Worm (Caenorhabditis elegans): ENCODE results near the gene gpa-4.

The gpa-4 gene

ce11 chrIV:378367-378766, 23.1 kb upstream of the gpa-4 start:
- TF ChIP-seq hlh-30 (tag; optimal IDR thresholded peaks at IDR 0.05; ENCODE audit: insufficient read depth) (no peak), ceh-24 (tag; optimal IDR thresholded peaks at IDR 0.05) (no peak)

- no peak for TF ChIP-seq T23F11.4 (GFP tag; optimal IDR thresholded peaks at IDR 0.05)
- peak; percentile 68 for TF ChIP-seq unc-55 (GFP tag; optimal IDR thresholded peaks at IDR 0.05)
These were observed 22.7 kb upstream of the gpa-4 start for ce11 chrIV:378838-379237.

ce11 chrIV:379605-380004, 21.9 kb upstream of the gpa-4 start:
- TF ChIP-seq mec-3 (tag; optimal IDR thresholded peaks at IDR 0.05; ENCODE audit: borderline replicate concordance): no peak
- no peak for TF ChIP-seq ceh-18 (tag; optimal IDR thresholded peaks at IDR 0.05)
- TF ChIP-seq pha-4 (tag; optimal IDR thresholded peaks at IDR 0.05): no peak
- TF ChIP-seq sox-2 (GFP tag; IDR thresholded peaks at IDR 0.05): no peak
- no peak for TF ChIP-seq gmeb-2 (tag; optimal IDR thresholded peaks at IDR 0.05)
- no peak for TF ChIP-seq ceh-45 (GFP tag; IDR thresholded peaks at IDR 0.05)
- no peak for TF ChIP-seq odd-2 (tag; optimal IDR thresholded peaks at IDR 0.05)

ce11 chrIV:383135-383731, 18.3 kb upstream of the gpa-4 start, which contains the start of gene spl-1:
spl-1 (minus strand) TSS chrIV:383185.
- TF ChIP-seq ahr-1 (tag; optimal IDR thresholded peaks at IDR 0.05) (no peak), elt-2 (tag; optimal IDR thresholded peaks at IDR 0.05) (peak; percentile 49)

- TF ChIP-seq eyg-1 (tag; optimal IDR thresholded peaks at IDR 0.05): peak; percentile 70
- TF ChIP-seq pha-2 (tag; optimal IDR thresholded peaks at IDR 0.05): peak; percentile 33
- peak; percentile 98 for TF ChIP-seq mec-3 (tag; optimal IDR thresholded peaks at IDR 0.05; ENCODE audit: borderline replicate concordance)
- peak; percentile 93 for TF ChIP-seq ahr-1 (tag; optimal IDR thresholded peaks at IDR 0.05)
- peak; percentile 48 for TF ChIP-seq nhr-232 (tag; optimal IDR thresholded peaks at IDR 0.05)
- peak; percentile 61 for TF ChIP-seq dve-1 (tag; optimal IDR thresholded peaks at IDR 0.05)
- TF ChIP-seq ets-4 (tag; optimal IDR thresholded peaks at IDR 0.05): peak; percentile 96
- peak; percentile 68 for TF ChIP-seq ceh-45 (GFP tag; IDR thresholded peaks at IDR 0.05)
- TF ChIP-seq tbx-2 (tag; optimal IDR thresholded peaks at IDR 0.05): peak; percentile 98
- peak; percentile 50 for TF ChIP-seq K02D7.2 (tag; optimal IDR thresholded peaks at IDR 0.05)
- TF ChIP-seq C08G9.2 (tag; optimal IDR thresholded peaks at IDR 0.05): peak; percentile 96
- TF ChIP-seq hlh-13 (GFP tag; optimal IDR thresholded peaks at IDR 0.05): peak; percentile 49
- TF ChIP-seq madf-2 (tag; optimal IDR thresholded peaks at IDR 0.05): peak; percentile 43
- TF ChIP-seq ceh-48 (tag; optimal IDR thresholded peaks at IDR 0.05): peak; percentile 63
- peak; percentile 10 for TF ChIP-seq pax-1 (tag; optimal IDR thresholded peaks at IDR 0.05)
- TF ChIP-seq ztf-16 (tag; optimal IDR thresholded peaks at IDR 0.05): peak; percentile 78
- peak; percentile 98 for TF ChIP-seq ceh-14 (tag; optimal IDR thresholded peaks at IDR 0.05)
- peak; percentile 93 for TF ChIP-seq dmd-4 (tag; optimal IDR thresholded peaks at IDR 0.05; ENCODE audit: borderline replicate concordance)
- peak; percentile 51 for TF ChIP-seq C38D4.7 (GFP tag; optimal IDR thresholded peaks at IDR 0.05)
- TF ChIP-seq syd-9 (tag; optimal IDR thresholded peaks at IDR 0.05): peak; percentile 90
- peak; percentile 97 for TF ChIP-seq pqm-1 (tag; optimal IDR thresholded peaks at IDR 0.05)
- TF ChIP-seq nfya-1 (tag; optimal IDR thresholded peaks at IDR 0.05): peak; percentile 86
- TF ChIP-seq pros-1 (tag; optimal IDR thresholded peaks at IDR 0.05): peak; percentile 22
- TF ChIP-seq elt-2 (tag; optimal IDR thresholded peaks at IDR 0.05): peak; percentile 78
- peak; percentile 86 for TF ChIP-seq hlh-6 (tag; optimal IDR thresholded peaks at IDR 0.05)
- peak; percentile 26 for TF ChIP-seq hlh-30 (tag; optimal IDR thresholded peaks at IDR 0.05; ENCODE audit: insufficient read depth)
- peak; percentile 67 for TF ChIP-seq sdc-2 (tag; optimal IDR thresholded peaks at IDR 0.05)
- peak; percentile 97 for TF ChIP-seq ceh-18 (tag; optimal IDR thresholded peaks at IDR 0.05)
- TF ChIP-seq pag-3 (tag; optimal IDR thresholded peaks at IDR 0.05; ENCODE audit: borderline replicate concordance): peak; percentile 94
- TF ChIP-seq ref-2 (tag; optimal IDR thresholded peaks at IDR 0.05): peak; percentile 97
- peak; percentile 60 for TF ChIP-seq sox-4 (tag; optimal IDR thresholded peaks at IDR 0.05)
- peak; percentile 91 for TF ChIP-seq zip-5 (tag; optimal IDR thresholded peaks at IDR 0.05)
- peak; percentile 66 for TF ChIP-seq ttx-3 (tag; optimal IDR thresholded peaks at IDR 0.05)
- peak; percentile 93 for TF ChIP-seq fax-1 (tag; optimal IDR thresholded peaks at IDR 0.05)
These were observed 16.2 kb upstream of the gpa-4 start, which contains the start of gene rps-24 for ce11 chrIV:385150-385937. rps-24 (plus strand) TSS chrIV:385887.

All from whole organism, late embryonic.